Worm (Caenorhabditis elegans): ENCODE results near the gene T20D4.15.
"Not testable (repeated sequence)": the region's sequence is repeated elsewhere in the genome, so short reads cannot be mapped to it uniquely, and the experiment has no call there.

Gene T20D4.15

DNA sequence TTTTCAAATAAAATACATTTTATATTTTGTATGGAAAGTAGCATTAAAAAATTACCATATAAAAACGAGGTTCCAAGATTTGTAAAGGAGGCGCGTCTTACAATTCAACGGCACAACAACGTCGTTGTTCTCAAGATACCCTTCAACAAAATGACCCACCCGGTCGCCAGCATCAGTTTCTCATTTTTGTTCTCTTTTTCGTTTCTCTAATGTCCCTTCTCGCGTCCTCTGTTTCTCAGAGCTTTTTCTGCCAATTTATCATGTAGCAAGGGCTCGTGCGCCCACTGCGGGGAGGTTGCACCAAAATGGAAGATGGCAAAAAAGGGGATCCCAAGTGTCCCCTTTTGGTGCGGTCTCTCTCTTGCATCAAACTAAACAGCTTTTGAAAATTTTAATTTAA lies 15.0 kb upstream of the T20D4.15 start:
- TF ChIP-seq ceh-18 (tag; optimal IDR thresholded peaks at IDR 0.05) (no peak), fkh-6 (tag; optimal IDR thresholded peaks at IDR 0.05) (no peak), ahr-1 (tag; optimal IDR thresholded peaks at IDR 0.05) (no peak), K02D7.2 (tag; optimal IDR thresholded peaks at IDR 0.05) (no peak)

- no peak for TF ChIP-seq ceh-45 (GFP tag; IDR thresholded peaks at IDR 0.05)
- no peak for TF ChIP-seq dmd-4 (tag; optimal IDR thresholded peaks at IDR 0.05; ENCODE audit: borderline replicate concordance)
- TF ChIP-seq unc-42 (tag; optimal IDR thresholded peaks at IDR 0.05) = no peak
- TF ChIP-seq pat-9 (tag; optimal IDR thresholded peaks at IDR 0.05) = no peak
- no peak for TF ChIP-seq unc-3 (GFP tag; conservative IDR thresholded peaks at IDR 0.05)
- no peak for TF ChIP-seq unc-3 (tag; optimal IDR thresholded peaks at IDR 0.05)
- TF ChIP-seq ref-2 (tag; optimal IDR thresholded peaks at IDR 0.05) = no peak
Observed at ce11 chrV:3408602-3409001, 14.1 kb upstream of the T20D4.15 start, which contains the start of gene T20D4.7. Gene T20D4.7 (plus strand): TSS chrV:3408902.

- not testable (repeated sequence) for TF ChIP-seq ceh-9, odd-2, ref-2 (tag; optimal IDR thresholded peaks at IDR 0.05)
Observed at ce11 chrV:3399952-3400351, 5.4 kb upstream of the T20D4.15 start, which contains the start of gene T20D4.10. Gene T20D4.10 (plus strand): TSS chrV:3400252.

DNA sequence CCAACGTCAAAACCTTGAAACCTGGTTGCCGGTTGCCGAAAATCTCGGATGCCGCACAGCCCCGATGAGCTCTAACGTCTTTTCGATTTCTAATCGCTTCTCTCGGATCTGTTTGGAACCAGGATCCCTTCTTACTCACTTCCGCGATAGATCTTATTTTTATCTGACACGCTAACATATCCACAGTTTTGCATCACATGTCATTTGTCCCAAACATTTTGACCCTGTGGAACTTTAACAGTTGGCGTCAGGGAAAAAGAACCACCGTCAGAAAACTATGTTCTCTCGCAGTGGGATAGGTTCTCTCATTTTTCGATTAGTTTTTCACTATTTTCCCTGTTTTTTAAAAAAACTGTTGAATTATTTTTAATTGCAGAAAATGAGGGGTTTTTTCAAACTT lies 3.8 kb upstream of the T20D4.15 start, which contains the start of gene T20D4.11:
TSS of gene T20D4.11 (plus strand) at position 377 of the 400 bp plus-strand sequence.
- no peak for TF ChIP-seq eyg-1 (tag; optimal IDR thresholded peaks at IDR 0.05)
- no peak for TF ChIP-seq T23F11.4 (GFP tag; optimal IDR thresholded peaks at IDR 0.05)
- TF ChIP-seq hlh-30 (tag; optimal IDR thresholded peaks at IDR 0.05; ENCODE audit: insufficient read depth) = no peak
- no peak for TF ChIP-seq lim-6 (tag; optimal IDR thresholded peaks at IDR 0.05)
- TF ChIP-seq tbx-2 (tag; optimal IDR thresholded peaks at IDR 0.05) = no peak
- no peak for TF ChIP-seq unc-86 (tag; optimal IDR thresholded peaks at IDR 0.05)
- no peak for TF ChIP-seq pag-3 (tag; optimal IDR thresholded peaks at IDR 0.05; ENCODE audit: borderline replicate concordance)
- no peak for TF ChIP-seq ceh-2 (tag; optimal IDR thresholded peaks at IDR 0.05)
- TF ChIP-seq sox-2 (GFP tag; IDR thresholded peaks at IDR 0.05) = no peak
- no peak for TF ChIP-seq nfya-1 (tag; optimal IDR thresholded peaks at IDR 0.05)
- no peak for TF ChIP-seq tbx-7 (tag; optimal IDR thresholded peaks at IDR 0.05)
- TF ChIP-seq C08G9.2 (tag; optimal IDR thresholded peaks at IDR 0.05) = no peak
- no peak for TF ChIP-seq fkh-6 (tag; optimal IDR thresholded peaks at IDR 0.05)
- TF ChIP-seq ceh-6 (GFP tag; optimal IDR thresholded peaks at IDR 0.05) = no peak
- TF ChIP-seq hlh-8 (tag; optimal IDR thresholded peaks at IDR 0.05) = no peak
- no peak for TF ChIP-seq pha-4 (tag; optimal IDR thresholded peaks at IDR 0.05)
- TF ChIP-seq ceh-22 (tag; optimal IDR thresholded peaks at IDR 0.05) = no peak
- TF ChIP-seq C38D4.7 (GFP tag; optimal IDR thresholded peaks at IDR 0.05) = no peak
- TF ChIP-seq K09A11.1 (tag; optimal IDR thresholded peaks at IDR 0.05; ENCODE audit: insufficient read depth) = no peak

ce11 chrV:3396765-3397164 lies 2.2 kb upstream of the T20D4.15 start, which contains the start of gene T20D4.12:
Gene T20D4.12 (plus strand): TSS chrV:3397065.
- not testable (repeated sequence) for TF ChIP-seq odd-2, hlh-8, F13H6.1 (tag; optimal IDR thresholded peaks at IDR 0.05)

- TF ChIP-seq ceh-2 (tag; optimal IDR thresholded peaks at IDR 0.05) = no peak
- TF ChIP-seq hlh-8 (tag; optimal IDR thresholded peaks at IDR 0.05) = no peak
- no peak for TF ChIP-seq gmeb-2 (tag; optimal IDR thresholded peaks at IDR 0.05)
- TF ChIP-seq K02D7.2 (tag; optimal IDR thresholded peaks at IDR 0.05) = no peak
Observed at ce11 chrV:3394065-3394464, 479 bp downstream of the T20D4.15 start.
